Worm (Caenorhabditis elegans) whole organism, L3 larva: Measurements from ENCODE around the gene Y49F6B.8.

Source experiments
- R02D3.7 ChIP-seq: fragments of 150-350 bp; optimal IDR thresholded peaks from 2 replicates; lab custom pipeline; 2014; ENCODE audit warnings: missing biosample characterization, missing genetic modification characterization
- ZK546.5 ChIP-seq: sonication (generic microtip); optimal IDR thresholded peaks from 2 replicates; lab custom pipeline; 2017; ENCODE audit warnings: missing biosample characterization, missing genetic modification characterization
- ama-1 ChIP-seq: fragments of 150-350 bp; optimal IDR thresholded peaks from 2 replicates; lab custom pipeline; 2018
- ceh-28 ChIP-seq: fragments of 150-350 bp; optimal IDR thresholded peaks from 2 replicates; lab custom pipeline; 2014; ENCODE audit warnings: missing biosample characterization, missing genetic modification reagents, missing genetic modification characterization
- ceh-82 ChIP-seq: fragments of 150-350 bp; optimal IDR thresholded peaks from 2 replicates; lab custom pipeline; 2014; ENCODE audit warnings: missing biosample characterization, missing genetic modification characterization
- egl-5 ChIP-seq: fragments of 150-350 bp; optimal IDR thresholded peaks from 2 replicates; lab custom pipeline; 2017; ENCODE audit warnings: missing biosample characterization, missing genetic modification reagents, missing genetic modification characterization, inconsistent platforms
- elt-2 ChIP-seq: sonication (generic microtip); optimal IDR thresholded peaks from 2 replicates; lab custom pipeline; 2016; ENCODE audit warnings: missing genetic modification reagents, mild to moderate bottlenecking, missing genetic modification characterization, missing compliant biosample characterization
- elt-3 ChIP-seq, 3 experiments: fragments of 150-350 bp in 1 of 3; sonication (generic microtip) in 2 of 3; optimal IDR thresholded peaks; 2 replicates in 2 of 3; 4 replicates in 1 of 3; lab custom pipeline; 2014 to 2017; ENCODE audit warnings: missing biosample characterization in 3 of 3, missing genetic modification characterization in 3 of 3
- lin-15B ChIP-seq: fragments of 150-350 bp; optimal IDR thresholded peaks from 2 replicates; lab custom pipeline; 2014; ENCODE audit warnings: missing biosample characterization, missing genetic modification characterization
- lin-39 ChIP-seq: fragments of 150-350 bp; optimal IDR thresholded peaks from 2 replicates; lab custom pipeline; 2018; ENCODE audit warnings: missing biosample characterization, missing genetic modification reagents, missing genetic modification characterization
- lsy-12 ChIP-seq: sonication (generic microtip); optimal IDR thresholded peaks from 2 replicates; lab custom pipeline; 2016; ENCODE audit warnings: mild to moderate bottlenecking, missing genetic modification characterization, missing compliant biosample characterization
- mdl-1 ChIP-seq: fragments of 150-350 bp; optimal IDR thresholded peaks from 2 replicates; lab custom pipeline; 2014; ENCODE audit warnings: missing biosample characterization, missing genetic modification characterization
- nfya-1 ChIP-seq: sonication (generic microtip); optimal IDR thresholded peaks from 2 replicates; lab custom pipeline; 2017; ENCODE audit warnings: missing genetic modification characterization, mild to moderate bottlenecking, missing compliant biosample characterization, antibody characterized with exemption, moderate library complexity; ENCODE audit not compliant: insufficient read depth
- nhr-12 ChIP-seq: fragments of 150-350 bp; optimal IDR thresholded peaks from 2 replicates; lab custom pipeline; 2014; ENCODE audit warnings: missing biosample characterization, missing genetic modification characterization
- nhr-23 ChIP-seq: fragments of 150-350 bp; optimal IDR thresholded peaks from 2 replicates; lab custom pipeline; 2014; ENCODE audit warnings: missing biosample characterization, missing genetic modification reagents, missing genetic modification characterization
- nhr-237 ChIP-seq: fragments of 150-350 bp; optimal IDR thresholded peaks from 2 replicates; lab custom pipeline; 2014; ENCODE audit warnings: missing biosample characterization, missing genetic modification characterization
- nhr-25 ChIP-seq: sonication (generic microtip); optimal IDR thresholded peaks from 2 replicates; lab custom pipeline; 2017; ENCODE audit warnings: missing biosample characterization, missing genetic modification characterization
- nhr-28 ChIP-seq: fragments of 150-350 bp; optimal IDR thresholded peaks from 2 replicates; lab custom pipeline; 2014; ENCODE audit warnings: missing biosample characterization, missing genetic modification characterization
- nhr-43 ChIP-seq: sonication (generic microtip); optimal IDR thresholded peaks from 2 replicates; lab custom pipeline; 2016; ENCODE audit warnings: mild to moderate bottlenecking, missing genetic modification characterization, missing compliant biosample characterization; ENCODE audit not compliant: poor library complexity, severe bottlenecking
- nhr-67 ChIP-seq: fragments of 150-350 bp; optimal IDR thresholded peaks from 2 replicates; lab custom pipeline; 2014; ENCODE audit warnings: missing biosample characterization, missing genetic modification characterization
- nhr-76 ChIP-seq: fragments of 150-350 bp; sonication (generic microtip); optimal IDR thresholded peaks from 5 replicates; lab custom pipeline; 2014; ENCODE audit warnings: missing biosample characterization, missing genetic modification characterization
- pha-4 ChIP-seq: fragments of 150-350 bp; optimal IDR thresholded peaks from 2 replicates; lab custom pipeline; 2014; ENCODE audit warnings: missing biosample characterization, missing genetic modification reagents, missing genetic modification characterization
- pqm-1 ChIP-seq: fragments of 150-350 bp; optimal IDR thresholded peaks from 2 replicates; lab custom pipeline; 2017; ENCODE audit warnings: missing biosample characterization, missing genetic modification characterization, inconsistent platforms
- sea-2 ChIP-seq: fragments of 150-350 bp; sonication (generic microtip); optimal IDR thresholded peaks from 4 replicates; lab custom pipeline; 2014; ENCODE audit warnings: missing biosample characterization, missing genetic modification reagents, missing genetic modification characterization
- skn-1 ChIP-seq: fragments of 150-350 bp; optimal IDR thresholded peaks from 2 replicates; lab custom pipeline; 2014; ENCODE audit warnings: missing biosample characterization, missing genetic modification characterization
- snpc-4 ChIP-seq: fragments of 150-350 bp; optimal IDR thresholded peaks from 2 replicates; lab custom pipeline; 2014; ENCODE audit warnings: missing biosample characterization, missing genetic modification characterization
- tbx-2 ChIP-seq: sonication (generic microtip); optimal IDR thresholded peaks from 2 replicates; lab custom pipeline; 2016; ENCODE audit warnings: mild to moderate bottlenecking, missing genetic modification characterization, missing compliant biosample characterization
- unc-62 ChIP-seq: fragments of 150-350 bp; sonication (generic microtip); optimal IDR thresholded peaks from 4 replicates; lab custom pipeline; 2014; ENCODE audit warnings: missing biosample characterization, missing genetic modification reagents, missing genetic modification characterization
- zag-1 ChIP-seq: fragments of 150-350 bp; optimal IDR thresholded peaks from 2 replicates; lab custom pipeline; 2014; ENCODE audit warnings: missing biosample characterization, missing genetic modification characterization
- ztf-11 ChIP-seq: fragments of 150-350 bp; optimal IDR thresholded peaks from 2 replicates; lab custom pipeline; 2014; ENCODE audit warnings: missing biosample characterization, missing genetic modification characterization
- ztf-4 ChIP-seq: fragments of 150-350 bp; optimal IDR thresholded peaks from 2 replicates; lab custom pipeline; 2014; ENCODE audit warnings: missing biosample characterization, missing genetic modification characterization

The Y49F6B.8 gene

DNA sequence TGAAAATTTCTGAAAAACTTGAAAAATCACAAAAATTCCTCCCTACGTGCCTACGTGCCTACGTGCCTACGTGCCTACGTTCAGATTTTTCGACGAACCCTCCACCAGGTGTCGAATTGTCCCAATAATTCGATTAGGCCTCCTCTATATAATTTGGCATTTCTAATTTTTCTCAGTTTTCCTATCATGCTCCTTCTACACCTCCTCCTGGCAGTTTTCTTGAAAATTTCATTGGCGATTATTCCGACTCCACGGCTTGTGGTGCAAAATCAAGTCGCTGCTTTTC is 40.9 kb downstream of the Y49F6B.8 start, which contains the start of gene C16C8.17:
TSS of gene C16C8.17 (plus strand) at position 187 of the 286 bp plus-strand sequence.
- TF ChIP-seq ama-1 (lab: Kevin White, UChicago) (no peak), nhr-28 (tag; lab: Kevin White, UChicago) (no peak), ZK546.5 (tag; lab: Kevin White, UChicago) (no peak), lsy-12 (tag; lab: Kevin White, UChicago) (no peak), skn-1 (tag; lab: Kevin White, UChicago) (no peak), R02D3.7 (no peak), pha-4 (tag; lab: Kevin White, UChicago) (no peak), elt-2 (tag; lab: Kevin White, UChicago) (no peak), sea-2 (no peak), nhr-76 (no peak), zag-1 (no peak)

DNA sequence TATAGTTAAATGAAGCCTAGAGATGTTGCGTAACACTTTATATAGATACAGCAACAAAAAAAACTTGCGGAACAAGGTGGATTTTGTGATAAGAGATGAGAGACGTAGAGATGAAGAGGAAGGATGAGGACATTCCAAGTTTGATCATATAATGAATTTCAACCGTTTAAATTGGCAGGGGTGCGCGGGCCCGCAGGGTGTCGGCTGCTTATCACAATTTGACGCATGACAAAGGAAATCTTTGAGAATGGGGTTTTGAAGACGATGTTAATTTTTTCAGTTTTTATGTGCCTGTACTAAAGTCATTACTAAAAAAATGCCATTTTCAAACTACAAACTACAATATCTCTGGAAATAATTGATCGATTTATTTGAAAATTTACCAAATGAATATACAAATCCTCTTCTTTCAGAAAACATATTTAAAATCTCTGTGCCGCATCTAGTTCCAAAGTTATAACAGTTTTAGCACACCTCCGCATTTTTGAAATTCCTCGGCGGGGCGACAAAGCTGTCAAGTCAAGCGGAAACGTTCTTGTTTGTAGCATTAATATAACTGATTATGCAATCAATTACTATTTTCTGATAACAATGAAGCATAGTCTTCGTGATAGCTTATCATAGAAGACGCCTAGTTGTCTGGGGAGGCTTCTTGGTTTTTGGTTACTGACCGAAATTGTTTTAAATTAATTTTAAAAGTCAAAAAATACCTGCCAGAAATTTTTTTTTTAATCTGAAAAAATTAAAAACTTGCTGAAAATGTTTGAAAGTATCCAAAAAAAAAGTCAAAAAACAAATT is 41.4 kb downstream of the Y49F6B.8 start:
- TF ChIP-seq tbx-2 (tag; lab: Kevin White, UChicago): no peak
- TF ChIP-seq pqm-1 (tag; lab: Kevin White, UChicago): peak; percentile 57
- no peak for TF ChIP-seq unc-62 (GFP tag; lab: Kevin White, UChicago)
- peak; percentile 57 for TF ChIP-seq snpc-4 (tag; lab: Kevin White, UChicago)
- no peak for TF ChIP-seq lin-15B (tag; lab: Kevin White, UChicago)
- no peak for TF ChIP-seq egl-5 (tag; lab: Kevin White, UChicago)
- TF ChIP-seq ceh-28 (tag; lab: Kevin White, UChicago): no peak
- peak; percentile 89 for TF ChIP-seq elt-2 (tag; lab: Kevin White, UChicago)

DNA sequence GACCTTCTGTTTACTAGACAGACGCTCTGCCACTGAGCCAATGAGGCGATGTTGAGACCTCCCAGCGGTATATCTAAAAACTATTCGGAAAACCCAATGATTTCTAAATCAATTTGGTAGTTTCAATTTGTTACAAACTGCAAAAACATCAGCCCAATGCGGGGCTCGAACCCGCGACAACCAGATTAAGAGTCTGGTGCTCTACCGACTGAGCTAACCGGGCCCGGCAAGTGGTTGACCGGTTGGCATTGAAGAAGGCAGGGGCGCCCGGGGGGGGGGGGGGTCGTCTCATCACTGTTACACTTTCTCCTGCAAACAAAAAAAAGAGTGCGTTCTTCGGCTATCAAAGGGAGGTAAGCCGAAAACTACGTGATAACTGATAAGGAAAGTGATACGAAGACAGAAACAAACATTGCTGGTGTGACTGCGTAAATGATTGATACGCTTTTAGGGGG is 42.2 kb downstream of the Y49F6B.8 start:
- peak; percentile 56 for TF ChIP-seq lin-39 (tag; lab: Kevin White, UChicago)
- TF ChIP-seq elt-2 (tag; lab: Kevin White, UChicago): peak; percentile 96
- TF ChIP-seq pha-4 (tag; lab: Kevin White, UChicago): no peak
- no peak for TF ChIP-seq nhr-12 (tag; lab: Kevin White, UChicago)
- TF ChIP-seq nhr-237 (tag; lab: Kevin White, UChicago): no peak
- no peak for TF ChIP-seq nhr-43 (tag; lab: Kevin White, UChicago)
- TF ChIP-seq nfya-1 (tag; lab: Kevin White, UChicago): peak; percentile 15
- no peak for TF ChIP-seq ztf-4 (tag; lab: Kevin White, UChicago)
- peak; percentile 69 for TF ChIP-seq pqm-1 (tag; lab: Kevin White, UChicago)

DNA sequence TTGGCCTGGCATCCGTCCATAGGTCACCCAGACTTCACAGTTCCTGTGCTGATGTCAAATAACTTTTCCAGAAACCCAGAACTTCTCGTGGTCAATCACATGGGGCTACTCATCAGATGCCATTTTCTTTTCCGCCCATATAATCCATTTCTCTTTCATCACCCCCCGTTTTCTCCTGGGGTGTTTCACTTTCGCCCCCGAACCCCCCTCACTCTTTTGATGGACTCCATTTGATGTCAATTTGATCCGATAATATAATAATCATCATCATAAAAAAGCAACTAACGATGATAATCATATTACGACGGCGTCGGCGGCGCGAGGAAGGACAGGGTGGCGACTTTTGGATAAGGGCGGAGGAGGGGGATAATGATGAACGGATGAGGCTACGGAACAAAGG is 43.2 kb downstream of the Y49F6B.8 start:
- TF ChIP-seq nhr-23 (no peak), elt-3 (tag; optimal IDR thresholded peaks at IDR 0.05; lab: Kevin White, UChicago) (no peak), lsy-12 (tag; lab: Kevin White, UChicago) (no peak), lin-15B (tag; lab: Kevin White, UChicago) (no peak), sea-2 (no peak), mdl-1 (tag; lab: Kevin White, UChicago) (no peak), ceh-82 (tag; lab: Kevin White, UChicago) (no peak)

DNA sequence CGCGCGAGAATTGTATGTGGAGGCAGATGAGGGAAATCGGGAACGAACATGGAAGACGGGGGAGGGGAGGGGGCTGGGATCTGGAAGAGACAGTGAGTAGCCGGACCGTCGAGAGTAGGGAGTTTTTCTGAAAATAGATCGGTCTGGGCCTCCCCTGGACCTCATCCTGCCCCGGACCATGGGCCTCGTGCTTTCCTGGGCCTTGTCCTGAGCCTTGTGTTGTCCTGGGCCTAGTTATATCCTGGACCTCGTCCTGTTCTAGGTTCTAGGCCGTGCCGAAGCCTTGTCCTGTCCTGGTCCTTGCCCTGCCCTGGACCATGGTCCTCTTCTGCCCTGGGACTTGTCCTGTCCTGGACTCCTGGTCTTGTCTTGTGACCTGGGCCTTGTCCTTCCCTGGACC is 44.1 kb downstream of the Y49F6B.8 start:
- no peak for TF ChIP-seq nhr-43 (tag; lab: Kevin White, UChicago)
- TF ChIP-seq nhr-67 (tag; lab: Kevin White, UChicago): no peak
- no peak for TF ChIP-seq ceh-28 (tag; lab: Kevin White, UChicago)
- no peak for TF ChIP-seq snpc-4 (tag; lab: Kevin White, UChicago)
- no peak for TF ChIP-seq nhr-25 (tag; lab: Kevin White, UChicago)
- TF ChIP-seq R02D3.7: no peak
- TF ChIP-seq ztf-11 (tag; lab: Kevin White, UChicago): no peak
- no peak for TF ChIP-seq tbx-2 (tag; lab: Kevin White, UChicago)
